Worm (Caenorhabditis elegans): Measurements from ENCODE around the gene chil-2.

The chil-2 gene

ce11 chrII:9828502-9828901 is 45.9 kb downstream of the chil-2 start:
- peak; percentile 69 for TF ChIP-seq ceh-34 (tag; optimal IDR thresholded peaks at IDR 0.05)
- no peak for TF ChIP-seq ceh-9 (tag; optimal IDR thresholded peaks at IDR 0.05)

DNA sequence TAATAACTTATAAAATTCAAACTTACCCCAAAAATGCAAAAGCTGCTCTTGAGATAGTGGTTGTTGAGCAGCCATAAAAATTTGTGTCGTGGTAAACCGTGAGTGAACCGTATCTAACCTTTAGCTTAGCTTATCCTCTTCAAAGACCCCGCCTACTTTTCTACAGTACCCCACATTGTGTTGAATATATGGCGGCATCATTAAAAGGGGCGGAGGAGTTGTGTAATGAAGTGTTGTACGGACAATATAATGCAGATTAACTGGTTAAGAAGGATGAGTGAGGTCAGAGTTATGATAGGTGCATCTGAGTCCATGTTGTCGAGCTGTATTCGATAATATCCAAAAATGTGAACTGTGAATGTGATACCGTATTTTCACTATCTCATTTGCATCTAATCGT is 46.6 kb downstream of the chil-2 start, which contains the start of gene eyg-1:
eyg-1 (minus strand) TSS at position 101 of the 400 bp plus-strand sequence.
- TF ChIP-seq sdc-2 (tag; optimal IDR thresholded peaks at IDR 0.05) (no peak), hlh-15 (tag; optimal IDR thresholded peaks at IDR 0.05) (no peak), pag-3 (tag; optimal IDR thresholded peaks at IDR 0.05; ENCODE audit: borderline replicate concordance) (no peak), ceh-18 (tag; optimal IDR thresholded peaks at IDR 0.05) (no peak), nhr-11 (tag; optimal IDR thresholded peaks at IDR 0.05) (no peak), lin-11 (tag; optimal IDR thresholded peaks at IDR 0.05) (no peak), Y22D7AL.16 (tag; optimal IDR thresholded peaks at IDR 0.05) (no peak), tbx-7 (tag; optimal IDR thresholded peaks at IDR 0.05) (no peak), ceh-6 (GFP tag; optimal IDR thresholded peaks at IDR 0.05) (no peak), pha-2 (tag; optimal IDR thresholded peaks at IDR 0.05) (no peak), unc-42 (tag; optimal IDR thresholded peaks at IDR 0.05) (no peak), zip-5 (tag; optimal IDR thresholded peaks at IDR 0.05) (no peak), K09A11.1 (tag; optimal IDR thresholded peaks at IDR 0.05; ENCODE audit: insufficient read depth) (no peak)

ce11 chrII:9826946-9827345 is 47.5 kb downstream of the chil-2 start:
- no peak for TF ChIP-seq nhr-232 (tag; optimal IDR thresholded peaks at IDR 0.05)
- TF ChIP-seq ceh-14 (tag; optimal IDR thresholded peaks at IDR 0.05): no peak
- no peak for TF ChIP-seq hlh-6 (tag; optimal IDR thresholded peaks at IDR 0.05)
- no peak for TF ChIP-seq sox-4 (tag; optimal IDR thresholded peaks at IDR 0.05)
- no peak for TF ChIP-seq pqm-1 (tag; optimal IDR thresholded peaks at IDR 0.05)
- no peak for TF ChIP-seq ceh-6 (GFP tag; optimal IDR thresholded peaks at IDR 0.05)
- no peak for TF ChIP-seq ceh-30 (tag; optimal IDR thresholded peaks at IDR 0.05)

All from whole organism, late embryonic.